In the genomic region with DNA sequence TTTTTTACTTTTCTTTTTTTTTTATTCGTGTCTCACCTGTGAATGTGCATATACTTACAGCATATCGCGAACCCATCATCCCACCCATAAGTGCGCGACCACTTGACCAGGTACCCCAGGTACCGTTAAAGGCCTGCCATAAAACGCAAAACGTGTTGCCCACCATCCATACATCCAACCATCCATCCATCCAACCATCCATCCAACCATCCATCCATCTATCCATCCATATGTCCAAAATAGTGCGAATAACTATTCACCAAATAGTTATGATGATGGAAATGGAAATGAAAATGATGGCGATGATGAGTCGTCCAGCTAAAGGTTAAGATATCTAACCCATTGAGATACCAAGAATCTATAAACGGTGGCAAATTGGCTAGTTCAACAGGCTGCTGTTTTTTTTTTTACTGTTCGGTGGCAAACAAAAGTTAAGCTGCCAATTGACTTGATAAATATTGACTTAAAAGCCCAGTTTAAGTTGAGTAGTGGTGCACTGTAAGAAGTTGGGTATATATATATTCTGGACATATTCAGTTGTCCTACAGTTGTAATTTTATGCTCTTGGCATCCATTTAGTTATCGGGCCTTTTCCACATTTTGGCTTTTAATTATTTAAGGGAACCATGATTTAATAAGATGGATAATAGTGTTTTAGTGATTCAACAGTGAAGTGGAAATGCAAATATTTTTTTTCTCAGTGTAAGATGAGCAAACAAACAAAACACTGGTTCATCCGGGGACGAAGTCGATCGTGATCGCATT, we compare ENCODE assay signal across 4 fruit fly cellular contexts.
TF ChIP-seq lines count a peak whose summit lies in the region.

No protein-coding gene starts in this region.

- TF ChIP-seq CTCF in whole organism, embryonic (GFP tag; optimal IDR thresholded peaks at IDR 0.05; lab: Kevin White, UChicago) = no peak

TF ChIP-seq in whole organism, adult, 20 proteins besides CTCF, POLR2A, EP300 and RAD21:
- peak; percentile 3 for TF ChIP-seq CG5204 (GFP tag; optimal IDR thresholded peaks at IDR 0.05; lab: Kevin White, UChicago)
- TF ChIP-seq pad (GFP tag; optimal IDR thresholded peaks at IDR 0.05; lab: Kevin White, UChicago) = no peak

TF ChIP-seq in whole organism, embryonic, 481 proteins besides CTCF, POLR2A, EP300 and RAD21 (continues in another document):
- TF ChIP-seq Meics (GFP tag; optimal IDR thresholded peaks at IDR 0.05; lab: Kevin White, UChicago) (peak; percentile 16), bsh (GFP tag; optimal IDR thresholded peaks at IDR 0.05; lab: Kevin White, UChicago) (peak in 1 of 2 experiments; percentile 9), grau (tag; optimal IDR thresholded peaks at IDR 0.05; lab: Kevin White, UChicago) (peak; percentile 13), pan (optimal IDR thresholded peaks at IDR 0.05; lab: Kevin White, UChicago) (no peak), pan (GFP tag; optimal IDR thresholded peaks at IDR 0.05 in 1 of 2, IDR thresholded peaks at IDR 0.05 in 1 of 2) (peak in 1 of 2 experiments; percentile 14), PHDP (tag; optimal IDR thresholded peaks at IDR 0.05; lab: Kevin White, UChicago) (peak; percentile 9), sens (GFP tag; lab: Kevin White, UChicago) (peak; percentile 70), CG31365 (tag; optimal IDR thresholded peaks at IDR 0.05; lab: Kevin White, UChicago) (no peak), Xrp1 (GFP tag; IDR thresholded peaks at IDR 0.05; lab: Robert Waterston, UW) (peak; percentile 29; the same call in 1 of the 2 replicates), luna (GFP tag; optimal IDR thresholded peaks at IDR 0.05; lab: Kevin White, UChicago) (no peak), crc (GFP tag; optimal IDR thresholded peaks at IDR 0.05; lab: Kevin White, UChicago) (no peak), oc (tag; optimal IDR thresholded peaks at IDR 0.05; lab: Kevin White, UChicago) (no peak), Hr51 (GFP tag; optimal IDR thresholded peaks at IDR 0.05; lab: Kevin White, UChicago) (peak in 1 of 2 experiments; percentile 19), Atf3 (GFP tag; optimal IDR thresholded peaks at IDR 0.05; lab: Kevin White, UChicago) (no peak), CG2678 (tag; optimal IDR thresholded peaks at IDR 0.05; lab: Kevin White, UChicago) (peak; percentile 45), CG16813 (GFP tag; IDR thresholded peaks at IDR 0.05; lab: Robert Waterston, UW; ENCODE audit: partially characterized antibody) (no peak), repo (GFP tag; optimal IDR thresholded peaks at IDR 0.05; lab: Kevin White, UChicago) (no peak), dysf (GFP tag; IDR thresholded peaks at IDR 0.05; lab: Robert Waterston, UW) (0 out of 3 replicates have a peak, but pooled peaks have one; percentile 23), unpg (GFP tag; optimal IDR thresholded peaks at IDR 0.05; lab: Kevin White, UChicago) (peak; percentile 12), Nf-YB (GFP tag; optimal IDR thresholded peaks at IDR 0.05; lab: Kevin White, UChicago) (no peak), CG2120 (GFP tag; optimal IDR thresholded peaks at IDR 0.05; lab: Kevin White, UChicago) (peak; percentile 10), HLH4C (GFP tag; IDR thresholded peaks at IDR 0.05; lab: Robert Waterston, UW; ENCODE audit: partially characterized antibody) (no peak), hb (GFP tag; IDR thresholded peaks at IDR 0.05; lab: Robert Waterston, UW; ENCODE audit: partially characterized antibody) (no peak), Hand (GFP tag; optimal IDR thresholded peaks at IDR 0.05; lab: Kevin White, UChicago) (no peak), CG31441 (GFP tag; IDR thresholded peaks at IDR 0.05; lab: Robert Waterston, UW) (peak; percentile 23; the same call in 1 of the 2 replicates)

TF ChIP-seq in whole organism, prepupa, 60 proteins besides CTCF, POLR2A, EP300 and RAD21:
- 0 out of 2 replicates have a peak, but pooled peaks have one; percentile 11 for TF ChIP-seq CG15336 (GFP tag; IDR thresholded peaks at IDR 0.05; lab: Robert Waterston, UW)
- TF ChIP-seq OdsH (GFP tag; optimal IDR thresholded peaks at IDR 0.05; lab: Kevin White, UChicago) = peak; percentile 16
- TF ChIP-seq eg (GFP tag; IDR thresholded peaks at IDR 0.05; lab: Robert Waterston, UW) = peak; percentile 50; the same call in 2 of the 3 replicates
- peak; percentile 15 for TF ChIP-seq Hr4 (GFP tag; optimal IDR thresholded peaks at IDR 0.05; lab: Kevin White, UChicago)
- no peak for TF ChIP-seq CG31627 (GFP tag; optimal IDR thresholded peaks at IDR 0.05; lab: Kevin White, UChicago)
- TF ChIP-seq pdm3 (GFP tag; optimal IDR thresholded peaks at IDR 0.05; lab: Kevin White, UChicago) = peak; percentile 9
- TF ChIP-seq Blimp-1 (GFP tag; optimal IDR thresholded peaks at IDR 0.05; lab: Kevin White, UChicago) = no peak
- TF ChIP-seq CG6808 (GFP tag; optimal IDR thresholded peaks at IDR 0.05; lab: Kevin White, UChicago) = peak; percentile 27
- peak; percentile 52 for TF ChIP-seq svp (GFP tag; lab: Kevin White, UChicago)
- peak; percentile 50 for TF ChIP-seq fkh (GFP tag; optimal IDR thresholded peaks at IDR 0.05; lab: Kevin White, UChicago)
- TF ChIP-seq Ets96B (tag; optimal IDR thresholded peaks at IDR 0.05; lab: Kevin White, UChicago) = peak; percentile 32
- no peak for TF ChIP-seq Lpt (GFP tag; optimal IDR thresholded peaks at IDR 0.05; lab: Kevin White, UChicago)
- no peak for TF ChIP-seq ss (GFP tag; optimal IDR thresholded peaks at IDR 0.05; lab: Kevin White, UChicago)
- peak; percentile 10 for TF ChIP-seq CG3919 (GFP tag; optimal IDR thresholded peaks at IDR 0.05; lab: Kevin White, UChicago)
- TF ChIP-seq CG32006 (GFP tag; optimal IDR thresholded peaks at IDR 0.05; lab: Kevin White, UChicago) = peak; percentile 50
- TF ChIP-seq Eip78C (GFP tag; lab: Kevin White, UChicago) = peak; percentile 60
- TF ChIP-seq CG10669 (GFP tag; optimal IDR thresholded peaks at IDR 0.05; lab: Kevin White, UChicago) = peak; percentile 11
- TF ChIP-seq lz (GFP tag; optimal IDR thresholded peaks at IDR 0.05; lab: Kevin White, UChicago) = no peak
- peak; percentile 23 for TF ChIP-seq CG3032 (tag; optimal IDR thresholded peaks at IDR 0.05; lab: Kevin White, UChicago)
- TF ChIP-seq acj6 (GFP tag; optimal IDR thresholded peaks at IDR 0.05; lab: Kevin White, UChicago) = no peak
- TF ChIP-seq CG4318 (GFP tag; optimal IDR thresholded peaks at IDR 0.05; lab: Kevin White, UChicago) = peak; percentile 5
- no peak for TF ChIP-seq achi (GFP tag; optimal IDR thresholded peaks at IDR 0.05; lab: Kevin White, UChicago)
- TF ChIP-seq CG10631 (GFP tag; optimal IDR thresholded peaks at IDR 0.05; lab: Kevin White, UChicago) = peak; percentile 13

TF ChIP-seq in whole organism, pupa, 21 proteins besides CTCF, POLR2A, EP300 and RAD21:
- TF ChIP-seq Pif1A (GFP tag; optimal IDR thresholded peaks at IDR 0.05; lab: Kevin White, UChicago) (peak; percentile 23), CG12605 (GFP tag; IDR thresholded peaks at IDR 0.05; lab: Robert Waterston, UW) (no peak), Snoo (tag; optimal IDR thresholded peaks at IDR 0.05; lab: Kevin White, UChicago) (no peak), CG13204 (GFP tag; optimal IDR thresholded peaks at IDR 0.05; lab: Kevin White, UChicago) (no peak), CG17806 (tag; optimal IDR thresholded peaks at IDR 0.05; lab: Kevin White, UChicago) (no peak), CG8301 (tag; optimal IDR thresholded peaks at IDR 0.05; lab: Kevin White, UChicago) (peak; percentile 22), CG14655 (GFP tag; optimal IDR thresholded peaks at IDR 0.05; lab: Kevin White, UChicago) (peak; percentile 41), CG8159 (tag; optimal IDR thresholded peaks at IDR 0.05; lab: Kevin White, UChicago) (peak; percentile 36), Ets98B (GFP tag; IDR thresholded peaks at IDR 0.05; lab: Robert Waterston, UW) (no peak), gl (tag; optimal IDR thresholded peaks at IDR 0.05; lab: Kevin White, UChicago) (no peak)
